Worm (Caenorhabditis elegans) whole organism, L3 larva: ENCODE measurements around the gene oac-21.

Experiments
- aly-2 ChIP-seq: fragments of 150-350 bp; optimal IDR thresholded peaks from 2 replicates; lab custom pipeline; 2014; ENCODE audit warnings: missing biosample characterization, missing genetic modification characterization
- ama-1 ChIP-seq: fragments of 150-350 bp; optimal IDR thresholded peaks from 2 replicates; lab custom pipeline; 2018
- fos-1 ChIP-seq: fragments of 150-350 bp; optimal IDR thresholded peaks from 2 replicates; lab custom pipeline; 2014; ENCODE audit warnings: missing biosample characterization, missing genetic modification characterization
- jun-1 ChIP-seq: fragments of 150-350 bp; optimal IDR thresholded peaks from 2 replicates; lab custom pipeline; 2014; ENCODE audit warnings: missing biosample characterization, missing genetic modification reagents, missing genetic modification characterization
- lin-39 ChIP-seq: fragments of 150-350 bp; optimal IDR thresholded peaks from 2 replicates; lab custom pipeline; 2018; ENCODE audit warnings: missing biosample characterization, missing genetic modification reagents, missing genetic modification characterization
- mdl-1 ChIP-seq: fragments of 150-350 bp; optimal IDR thresholded peaks from 2 replicates; lab custom pipeline; 2014; ENCODE audit warnings: missing biosample characterization, missing genetic modification characterization
- nfya-1 ChIP-seq: sonication (generic microtip); optimal IDR thresholded peaks from 2 replicates; lab custom pipeline; 2017; ENCODE audit warnings: missing genetic modification characterization, mild to moderate bottlenecking, missing compliant biosample characterization, antibody characterized with exemption, moderate library complexity; ENCODE audit not compliant: insufficient read depth
- nhr-12 ChIP-seq: fragments of 150-350 bp; optimal IDR thresholded peaks from 2 replicates; lab custom pipeline; 2014; ENCODE audit warnings: missing biosample characterization, missing genetic modification characterization
- nhr-237 ChIP-seq: fragments of 150-350 bp; optimal IDR thresholded peaks from 2 replicates; lab custom pipeline; 2014; ENCODE audit warnings: missing biosample characterization, missing genetic modification characterization
- nhr-76 ChIP-seq: fragments of 150-350 bp; sonication (generic microtip); optimal IDR thresholded peaks from 5 replicates; lab custom pipeline; 2014; ENCODE audit warnings: missing biosample characterization, missing genetic modification characterization
- unc-39 ChIP-seq: sonication (generic microtip); optimal IDR thresholded peaks from 4 replicates; lab custom pipeline; 2017; ENCODE audit warnings: missing biosample characterization, missing genetic modification characterization
- ztf-11 ChIP-seq: fragments of 150-350 bp; optimal IDR thresholded peaks from 2 replicates; lab custom pipeline; 2014; ENCODE audit warnings: missing biosample characterization, missing genetic modification characterization

DNA sequence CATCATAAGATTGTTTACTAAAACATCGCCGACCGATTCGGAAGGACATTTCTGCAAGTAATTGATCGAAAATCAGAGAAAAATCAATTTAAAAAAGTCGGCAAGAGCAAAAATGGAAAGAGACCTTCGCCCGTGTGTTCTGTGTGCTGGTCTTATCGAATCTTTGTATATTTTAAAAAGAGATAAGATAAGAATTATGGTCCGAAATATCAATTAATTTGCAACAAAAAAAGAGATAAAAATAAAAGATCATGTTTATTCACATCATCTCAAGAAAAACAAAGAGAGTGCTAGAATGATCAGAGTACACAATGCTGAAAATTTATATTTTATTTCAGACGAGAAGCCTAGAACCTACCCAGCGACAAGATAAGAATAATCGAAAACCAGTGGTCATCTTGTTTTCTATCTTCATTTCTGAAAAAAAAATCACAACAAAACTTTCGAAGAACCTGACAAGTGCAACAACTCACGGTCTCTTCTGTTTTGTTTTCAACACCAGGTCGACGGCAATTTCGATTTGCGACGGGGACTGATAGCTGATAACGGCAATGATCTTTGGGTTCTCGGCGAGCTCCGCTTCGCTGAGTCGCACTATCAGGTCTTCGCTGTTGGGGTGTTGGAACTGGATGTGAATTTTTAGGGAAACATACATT is 10.7 kb upstream of the oac-21 start, which contains the start of gene F37C4.6:
- TF ChIP-seq ztf-11 (tag; lab: Kevin White, UChicago) = no peak
- no peak for TF ChIP-seq nhr-12 (tag; lab: Kevin White, UChicago)
- TF ChIP-seq jun-1 (tag; lab: Kevin White, UChicago) = no peak
- TF ChIP-seq lin-39 = no peak
- no peak for TF ChIP-seq fos-1
- no peak for TF ChIP-seq ama-1
- no peak for TF ChIP-seq unc-39 (tag; lab: Kevin White, UChicago)
- TF ChIP-seq mdl-1 (tag; lab: Kevin White, UChicago) = no peak
- no peak for TF ChIP-seq nhr-76 (tag; lab: Kevin White, UChicago)
- no peak for TF ChIP-seq nhr-237 (tag; lab: Kevin White, UChicago)
- TF ChIP-seq nfya-1 = no peak
- no peak for TF ChIP-seq aly-2 (tag; lab: Kevin White, UChicago)
